Worm (Caenorhabditis elegans) whole organism, late embryonic: ENCODE measurements around the gene far-4.

Experiments used
- C08G9.2 ChIP-seq: sonication (generic microtip); optimal IDR thresholded peaks from 2 replicates; lab custom pipeline; 2016; ENCODE audit warnings: mild to moderate bottlenecking, missing genetic modification characterization, moderate library complexity, missing compliant biosample characterization
- ama-1 ChIP-seq: fragments of 150-350 bp; optimal IDR thresholded peaks from 2 replicates; lab custom pipeline; 2014
- ceh-18 ChIP-seq: sonication (generic microtip); optimal IDR thresholded peaks from 2 replicates; lab custom pipeline; 2016; ENCODE audit warnings: missing genetic modification characterization, missing compliant biosample characterization
- ceh-19 ChIP-seq: fragments of 200-800 bp; sonication (Bioruptor generic); optimal IDR thresholded peaks from 2 replicates; lab custom pipeline; 2018; ENCODE audit warnings: mild to moderate bottlenecking, missing genetic modification characterization, missing compliant biosample characterization
- ceh-22 ChIP-seq: sonication (generic microtip); optimal IDR thresholded peaks from 2 replicates; lab custom pipeline; 2017; ENCODE audit warnings: missing biosample characterization, missing genetic modification characterization
- ceh-24 ChIP-seq: sonication (generic microtip); optimal IDR thresholded peaks from 2 replicates; lab custom pipeline; 2016; ENCODE audit warnings: mild to moderate bottlenecking, missing genetic modification characterization, missing compliant biosample characterization
- ceh-30 ChIP-seq: fragments of 150-350 bp; optimal IDR thresholded peaks from 2 replicates; lab custom pipeline; 2014; ENCODE audit warnings: missing biosample characterization, missing genetic modification characterization
- ceh-31 ChIP-seq: sonication (generic microtip); optimal IDR thresholded peaks from 2 replicates; lab custom pipeline; 2016; ENCODE audit warnings: missing genetic modification characterization, missing compliant biosample characterization
- ceh-34 ChIP-seq: sonication (generic microtip); optimal IDR thresholded peaks from 2 replicates; lab custom pipeline; 2016; ENCODE audit warnings: mild to moderate bottlenecking, missing genetic modification characterization, missing compliant biosample characterization
- ceh-45 ChIP-seq: fragments of 200-800 bp; sonication (Bioruptor generic); IDR thresholded peaks from 2 replicates; pipeline ENCODE4 v1.3.6; 2022; ENCODE audit warnings: missing genetic modification reagents, missing genetic modification characterization, missing compliant biosample characterization
- ceh-48 ChIP-seq: sonication (generic microtip); optimal IDR thresholded peaks from 2 replicates; lab custom pipeline; 2016; ENCODE audit warnings: missing genetic modification characterization, inconsistent platforms, missing compliant biosample characterization
- ceh-6 ChIP-seq: fragments of 200-800 bp; sonication (Bioruptor generic); optimal IDR thresholded peaks from 2 replicates; lab custom pipeline; 2018; ENCODE audit warnings: mild to moderate bottlenecking, missing genetic modification characterization, missing compliant biosample characterization
- che-1 ChIP-seq: sonication (generic microtip); optimal IDR thresholded peaks from 2 replicates; lab custom pipeline; 2016; ENCODE audit warnings: mild to moderate bottlenecking, missing genetic modification characterization, missing compliant biosample characterization
- dve-1 ChIP-seq: sonication (generic microtip); optimal IDR thresholded peaks from 2 replicates; lab custom pipeline; 2017; ENCODE audit warnings: antibody characterized with exemption, mild to moderate bottlenecking, missing genetic modification characterization, missing compliant biosample characterization
- elt-2 ChIP-seq: sonication (generic microtip); optimal IDR thresholded peaks from 2 replicates; lab custom pipeline; 2016; ENCODE audit warnings: missing genetic modification reagents, missing genetic modification characterization, missing compliant biosample characterization
- elt-4 ChIP-seq: sonication (generic microtip); optimal IDR thresholded peaks from 2 replicates; lab custom pipeline; 2016; ENCODE audit warnings: missing genetic modification characterization, missing compliant biosample characterization
- eyg-1 ChIP-seq: sonication (generic microtip); optimal IDR thresholded peaks from 2 replicates; lab custom pipeline; 2016; ENCODE audit warnings: missing genotype, missing genetic modification characterization, missing compliant biosample characterization
- fax-1 ChIP-seq: sonication (generic microtip); optimal IDR thresholded peaks from 2 replicates; lab custom pipeline; 2016; ENCODE audit warnings: missing genotype, missing genetic modification characterization, missing compliant biosample characterization
- fkh-10 ChIP-seq: fragments of 150-350 bp; optimal IDR thresholded peaks from 2 replicates; lab custom pipeline; 2014; ENCODE audit warnings: missing biosample characterization, missing genetic modification reagents, missing genetic modification characterization
- fkh-6 ChIP-seq: sonication (generic microtip); optimal IDR thresholded peaks from 2 replicates; lab custom pipeline; 2016; ENCODE audit warnings: missing genetic modification characterization, missing compliant biosample characterization
- hlh-6 ChIP-seq: sonication (generic microtip); optimal IDR thresholded peaks from 2 replicates; lab custom pipeline; 2016; ENCODE audit warnings: missing genotype, missing genetic modification characterization, missing compliant biosample characterization
- hlh-8 ChIP-seq: sonication (generic microtip); optimal IDR thresholded peaks from 2 replicates; lab custom pipeline; 2016; ENCODE audit warnings: missing genotype, missing genetic modification characterization, missing compliant biosample characterization
- lim-6 ChIP-seq: sonication (generic microtip); optimal IDR thresholded peaks from 2 replicates; lab custom pipeline; 2016; ENCODE audit warnings: missing genetic modification characterization, missing compliant biosample characterization
- lin-11 ChIP-seq: fragments of 200-800 bp; sonication (Bioruptor generic); optimal IDR thresholded peaks from 2 replicates; lab custom pipeline; 2018; ENCODE audit warnings: mild to moderate bottlenecking, missing genetic modification characterization, missing compliant biosample characterization
- madf-2 ChIP-seq: sonication (generic microtip); optimal IDR thresholded peaks from 2 replicates; lab custom pipeline; 2017; ENCODE audit warnings: missing genetic modification characterization, missing compliant biosample characterization
- nfya-1 ChIP-seq: sonication (generic microtip); optimal IDR thresholded peaks from 2 replicates; lab custom pipeline; 2017; ENCODE audit warnings: missing genetic modification characterization, mild to moderate bottlenecking, missing compliant biosample characterization, antibody characterized with exemption, moderate library complexity
- odd-2 ChIP-seq: sonication (generic microtip); optimal IDR thresholded peaks from 2 replicates; lab custom pipeline; 2017; ENCODE audit warnings: antibody characterized with exemption, mild to moderate bottlenecking, missing genetic modification characterization, missing compliant biosample characterization
- pag-3 ChIP-seq: sonication (generic microtip); optimal IDR thresholded peaks from 2 replicates; lab custom pipeline; 2016; ENCODE audit warnings: missing compliant biosample characterization, missing genetic modification characterization, borderline replicate concordance
- pat-9 ChIP-seq: fragments of 200-800 bp; sonication (Bioruptor generic); optimal IDR thresholded peaks from 2 replicates; lab custom pipeline; 2018; ENCODE audit warnings: mild to moderate bottlenecking, missing genetic modification characterization, moderate library complexity, missing compliant biosample characterization
- pha-4 ChIP-seq: fragments of 150-350 bp; optimal IDR thresholded peaks from 2 replicates; lab custom pipeline; 2018; ENCODE audit warnings: missing biosample characterization, missing genetic modification reagents, missing genetic modification characterization
- ref-2 ChIP-seq: sonication (generic microtip); optimal IDR thresholded peaks from 2 replicates; lab custom pipeline; 2016; ENCODE audit warnings: missing genetic modification characterization, missing compliant biosample characterization
- rnt-1 ChIP-seq: sonication (generic microtip); optimal IDR thresholded peaks from 2 replicates; lab custom pipeline; 2016; ENCODE audit warnings: missing genetic modification characterization, missing compliant biosample characterization
- sdc-2 ChIP-seq: sonication (generic microtip); optimal IDR thresholded peaks from 2 replicates; lab custom pipeline; 2016; ENCODE audit warnings: missing genotype, missing genetic modification characterization, missing compliant biosample characterization
- sox-4 ChIP-seq: sonication (generic microtip); optimal IDR thresholded peaks from 2 replicates; lab custom pipeline; 2017; ENCODE audit warnings: mild to moderate bottlenecking, missing genetic modification characterization, inconsistent platforms, missing compliant biosample characterization
- syd-9 ChIP-seq: sonication (generic microtip); optimal IDR thresholded peaks from 2 replicates; lab custom pipeline; 2016; ENCODE audit warnings: mild to moderate bottlenecking, missing genetic modification characterization, moderate library complexity, missing compliant biosample characterization
- tbx-2 ChIP-seq: sonication (generic microtip); optimal IDR thresholded peaks from 2 replicates; lab custom pipeline; 2016; ENCODE audit warnings: missing genetic modification characterization, missing compliant biosample characterization
- ttx-3 ChIP-seq: sonication (generic microtip); optimal IDR thresholded peaks from 2 replicates; lab custom pipeline; 2016; ENCODE audit warnings: missing genetic modification reagents, missing genetic modification characterization, missing compliant biosample characterization
- unc-42 ChIP-seq: sonication (generic microtip); optimal IDR thresholded peaks from 2 replicates; lab custom pipeline; 2016; ENCODE audit warnings: missing genotype, missing genetic modification characterization, missing compliant biosample characterization
- unc-55 ChIP-seq: sonication (generic microtip); optimal IDR thresholded peaks from 2 replicates; lab custom pipeline; 2017; ENCODE audit warnings: missing biosample characterization, missing genetic modification reagents, missing genetic modification characterization
- zip-5 ChIP-seq: sonication (generic microtip); optimal IDR thresholded peaks from 2 replicates; lab custom pipeline; 2016; ENCODE audit warnings: missing genetic modification characterization, missing compliant biosample characterization
- ztf-16 ChIP-seq: sonication (generic microtip); optimal IDR thresholded peaks from 2 replicates; lab custom pipeline; 2017; ENCODE audit warnings: missing genetic modification characterization, missing compliant biosample characterization

far-4 gene

DNA sequence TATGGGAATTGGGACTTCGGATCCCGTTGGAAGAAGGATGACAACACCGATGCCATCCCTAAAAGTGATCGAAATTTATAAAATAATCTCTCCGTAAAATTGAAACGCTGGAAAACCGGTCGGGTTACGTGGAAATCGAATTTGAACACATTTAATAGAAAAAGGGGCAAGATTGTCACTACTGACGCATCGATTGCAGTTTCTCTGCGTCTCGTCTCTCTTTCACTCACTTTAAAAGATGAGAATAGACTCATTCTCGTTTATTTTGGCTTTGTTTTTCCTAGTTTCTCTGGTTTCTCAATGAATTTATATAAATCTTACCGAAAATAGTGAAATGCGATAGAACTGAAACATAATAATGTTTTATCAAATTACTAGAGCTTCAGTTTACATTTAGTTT, 42.2 kb upstream of the far-4 start, which contains the start of gene scyl-1 (continued):
- TF ChIP-seq syd-9 (tag; lab: Kevin White, UChicago) = peak; percentile 16
- TF ChIP-seq lim-6 (tag; lab: Kevin White, UChicago) = no peak
- TF ChIP-seq sdc-2 (tag; lab: Kevin White, UChicago) = peak; percentile 8
- TF ChIP-seq ceh-18 (tag; lab: Kevin White, UChicago) = peak; percentile 44
- TF ChIP-seq dve-1 = peak; percentile 23
- no peak for TF ChIP-seq ceh-30 (tag; lab: Kevin White, UChicago)
- peak; percentile 68 for TF ChIP-seq unc-55 (GFP tag; lab: Kevin White, UChicago)
- TF ChIP-seq ceh-31 (tag; lab: Kevin White, UChicago) = peak; percentile 59
- TF ChIP-seq elt-4 = no peak
- TF ChIP-seq ceh-19 (GFP tag; lab: Kevin White, UChicago) = peak; percentile 28
- TF ChIP-seq nfya-1 (tag; lab: Kevin White, UChicago) = peak; percentile 65
- peak; percentile 43 for TF ChIP-seq ceh-48 (tag; lab: Kevin White, UChicago)
- no peak for TF ChIP-seq ceh-6
- no peak for TF ChIP-seq madf-2 (tag; lab: Kevin White, UChicago)
- peak; percentile 58 for TF ChIP-seq ceh-34 (tag; lab: Kevin White, UChicago)
- TF ChIP-seq hlh-8 (tag; lab: Kevin White, UChicago) = peak; percentile 9
- TF ChIP-seq ttx-3 (tag; lab: Kevin White, UChicago) = no peak
- TF ChIP-seq ceh-45 (GFP tag; lab: Robert Waterston, UW) = no peak
- TF ChIP-seq odd-2 (tag; lab: Kevin White, UChicago) = no peak
- peak; percentile 15 for TF ChIP-seq zip-5 (tag; lab: Kevin White, UChicago)

DNA sequence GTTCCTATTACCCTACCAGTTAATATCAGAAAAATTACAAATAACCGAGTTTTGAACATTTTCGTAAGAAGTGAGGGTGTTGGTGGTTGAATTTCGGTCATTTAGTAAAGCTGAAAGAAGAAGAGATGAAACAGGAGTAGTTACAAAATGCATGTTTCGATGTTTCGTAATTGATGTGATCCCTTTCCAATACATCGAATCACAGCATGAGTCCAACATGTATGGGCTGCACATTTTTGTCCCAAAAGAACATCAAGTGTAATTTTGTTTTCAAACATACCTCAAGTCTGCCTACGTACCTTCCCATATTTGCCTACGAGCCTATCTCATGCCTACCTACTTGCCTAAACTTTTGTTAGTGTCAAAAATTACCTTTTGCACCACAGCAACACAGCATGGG, 37.0 kb upstream of the far-4 start, which contains the start of gene W07G4.2:
TSS of gene W07G4.2 (minus strand) at position 101 of the 400 bp plus-strand sequence.
- TF ChIP-seq unc-42 (tag; lab: Kevin White, UChicago) = no peak
- no peak for TF ChIP-seq hlh-6 (tag; lab: Kevin White, UChicago)
- TF ChIP-seq eyg-1 (tag; lab: Kevin White, UChicago) = no peak
- no peak for TF ChIP-seq rnt-1 (tag; lab: Kevin White, UChicago)
- no peak for TF ChIP-seq pag-3 (tag; lab: Kevin White, UChicago)
- no peak for TF ChIP-seq nfya-1 (tag; lab: Kevin White, UChicago)
- no peak for TF ChIP-seq che-1 (tag; lab: Kevin White, UChicago)
- no peak for TF ChIP-seq fkh-10 (GFP tag; lab: Kevin White, UChicago)
- TF ChIP-seq sdc-2 (tag; lab: Kevin White, UChicago) = no peak
- TF ChIP-seq ceh-22 (tag; lab: Kevin White, UChicago) = no peak
- no peak for TF ChIP-seq C08G9.2
- TF ChIP-seq ceh-31 (tag; lab: Kevin White, UChicago) = no peak
- no peak for TF ChIP-seq dve-1
- TF ChIP-seq ref-2 (tag; lab: Kevin White, UChicago) = no peak
- no peak for TF ChIP-seq lin-11 (tag; lab: Kevin White, UChicago)
- TF ChIP-seq pat-9 = no peak
- no peak for TF ChIP-seq sox-4 (tag; lab: Kevin White, UChicago)
- TF ChIP-seq ceh-18 (tag; lab: Kevin White, UChicago) = no peak
- TF ChIP-seq ceh-24 = no peak

DNA sequence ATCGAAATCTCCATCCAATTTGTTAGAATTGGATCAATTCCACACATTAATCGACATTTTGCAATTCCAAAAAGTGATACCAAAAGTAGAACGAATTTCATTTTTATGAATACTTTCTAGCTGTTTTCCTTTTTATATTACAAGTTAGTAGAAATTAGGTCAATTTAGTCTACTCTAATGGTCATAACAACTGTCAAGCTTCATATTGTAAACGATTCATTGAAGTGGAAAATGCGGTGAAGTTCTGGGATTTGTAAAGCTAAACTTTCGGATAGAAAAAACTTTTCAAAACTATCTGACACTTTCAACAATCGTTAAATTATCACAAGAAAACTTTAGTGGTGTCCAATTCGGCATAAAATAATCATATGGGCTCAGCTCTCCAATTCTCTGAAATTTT, 35.1 kb upstream of the far-4 start, which contains the start of gene W07G4.7:
TSS of gene W07G4.7 (minus strand) at position 101 of the 400 bp plus-strand sequence.
- no peak for TF ChIP-seq pha-4 (tag; lab: Kevin White, UChicago)
- no peak for TF ChIP-seq elt-2 (tag; lab: Kevin White, UChicago)
- TF ChIP-seq ceh-45 (GFP tag; lab: Robert Waterston, UW) = no peak
- no peak for TF ChIP-seq rnt-1 (tag; lab: Kevin White, UChicago)
- TF ChIP-seq hlh-6 (tag; lab: Kevin White, UChicago) = no peak
- no peak for TF ChIP-seq elt-4
- no peak for TF ChIP-seq ceh-18 (tag; lab: Kevin White, UChicago)
- TF ChIP-seq fax-1 = no peak
- no peak for TF ChIP-seq ama-1 (lab: Kevin White, UChicago)
- no peak for TF ChIP-seq ceh-30 (tag; lab: Kevin White, UChicago)
- no peak for TF ChIP-seq C08G9.2
- no peak for TF ChIP-seq tbx-2
- TF ChIP-seq fkh-6 (tag; lab: Kevin White, UChicago) = no peak
- no peak for TF ChIP-seq ztf-16
